Worm (Caenorhabditis elegans): ENCODE data around the gene des-2.

DNA sequence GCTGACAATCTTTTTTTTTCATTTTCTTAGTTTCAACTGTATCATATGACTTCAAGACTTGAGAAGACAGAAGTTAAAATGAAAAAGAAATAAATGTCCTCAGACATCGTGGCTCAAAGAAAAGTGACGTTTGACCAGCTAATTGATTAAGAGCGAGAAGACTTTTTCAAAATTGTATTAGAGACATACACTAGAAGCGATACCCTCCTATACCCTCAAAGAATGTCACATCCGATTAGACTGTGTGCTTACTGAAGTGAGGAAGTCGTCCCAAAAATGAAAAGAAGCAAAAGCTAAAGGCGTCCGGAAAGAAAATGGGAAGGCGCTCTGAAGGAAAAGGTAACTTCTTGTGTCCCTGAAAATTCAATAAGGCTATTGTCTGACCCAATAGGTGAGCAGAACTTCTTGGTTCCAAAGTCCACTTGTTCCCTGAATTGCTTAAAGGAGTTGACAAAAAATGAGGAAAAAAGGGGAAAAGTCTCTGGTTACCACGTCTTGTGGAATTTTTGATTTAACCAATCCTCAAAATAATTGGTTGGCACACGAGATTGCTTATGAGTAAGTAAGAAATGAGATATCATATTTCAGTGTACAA, 49.1 kb downstream of the des-2 start:
- TF ChIP-seq dao-5 (tag; optimal IDR thresholded peaks at IDR 0.05), result no peak
- no peak for TF ChIP-seq him-1 (tag; optimal IDR thresholded peaks at IDR 0.05)
- TF ChIP-seq W03F9.2 (tag; optimal IDR thresholded peaks at IDR 0.05), result no peak
